Fruit fly (Drosophila melanogaster): ENCODE results near the gene CG15431.

Gene CG15431

DNA sequence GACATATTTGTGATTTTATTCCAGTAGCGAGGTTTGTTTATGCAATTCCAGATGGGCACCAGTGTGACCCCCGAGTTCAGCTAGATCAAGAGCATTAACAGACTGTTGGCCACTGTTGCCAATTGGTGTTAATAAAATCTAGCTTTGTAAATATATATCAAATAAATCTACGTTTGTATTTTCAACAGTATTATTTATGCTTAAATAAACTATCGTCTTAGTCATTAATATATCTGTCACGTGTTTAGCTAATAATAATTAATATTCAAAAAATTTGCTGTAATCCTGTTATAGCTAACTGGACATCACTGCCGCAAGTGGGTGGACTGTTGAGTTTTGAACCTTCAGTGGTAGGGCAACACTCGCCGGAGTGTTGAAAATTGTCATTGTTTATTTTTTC is 18.5 kb upstream of the CG15431 start, which contains the start of the genes mRpL27 and CG15435:
mRpL27 (minus strand) TSS at position 96 of the 400 bp plus-strand sequence.
CG15435 (plus strand) TSS at position 187 of the 400 bp plus-strand sequence.
- no peak for TF ChIP-seq CG9948 (tag; optimal IDR thresholded peaks at IDR 0.05)
- TF ChIP-seq CG15710 (tag; optimal IDR thresholded peaks at IDR 0.05) = peak; percentile 8
- TF ChIP-seq fd96Ca (GFP tag; IDR thresholded peaks at IDR 0.05) = no peak
- TF ChIP-seq CG10348 (GFP tag; IDR thresholded peaks at IDR 0.05) = no peak
- no peak for TF ChIP-seq CG14655 (GFP tag; optimal IDR thresholded peaks at IDR 0.05)
- no peak for TF ChIP-seq CG8159 (tag; optimal IDR thresholded peaks at IDR 0.05)
- no peak for TF ChIP-seq Pif1A (GFP tag; optimal IDR thresholded peaks at IDR 0.05)
- no peak for TF ChIP-seq Snoo (tag; optimal IDR thresholded peaks at IDR 0.05)
- no peak for TF ChIP-seq rn (GFP tag; IDR thresholded peaks at IDR 0.05)
- peak; percentile 22 for TF ChIP-seq EcR (GFP tag; optimal IDR thresholded peaks at IDR 0.05)
- TF ChIP-seq CG8301 (tag; optimal IDR thresholded peaks at IDR 0.05) = no peak
- TF ChIP-seq CG12605 (GFP tag; IDR thresholded peaks at IDR 0.05) = no peak
- no peak for TF ChIP-seq D1 (tag; optimal IDR thresholded peaks at IDR 0.05)
- TF ChIP-seq CG34367 (tag; optimal IDR thresholded peaks at IDR 0.05) = no peak
- TF ChIP-seq gl (tag; optimal IDR thresholded peaks at IDR 0.05) = no peak

DNA sequence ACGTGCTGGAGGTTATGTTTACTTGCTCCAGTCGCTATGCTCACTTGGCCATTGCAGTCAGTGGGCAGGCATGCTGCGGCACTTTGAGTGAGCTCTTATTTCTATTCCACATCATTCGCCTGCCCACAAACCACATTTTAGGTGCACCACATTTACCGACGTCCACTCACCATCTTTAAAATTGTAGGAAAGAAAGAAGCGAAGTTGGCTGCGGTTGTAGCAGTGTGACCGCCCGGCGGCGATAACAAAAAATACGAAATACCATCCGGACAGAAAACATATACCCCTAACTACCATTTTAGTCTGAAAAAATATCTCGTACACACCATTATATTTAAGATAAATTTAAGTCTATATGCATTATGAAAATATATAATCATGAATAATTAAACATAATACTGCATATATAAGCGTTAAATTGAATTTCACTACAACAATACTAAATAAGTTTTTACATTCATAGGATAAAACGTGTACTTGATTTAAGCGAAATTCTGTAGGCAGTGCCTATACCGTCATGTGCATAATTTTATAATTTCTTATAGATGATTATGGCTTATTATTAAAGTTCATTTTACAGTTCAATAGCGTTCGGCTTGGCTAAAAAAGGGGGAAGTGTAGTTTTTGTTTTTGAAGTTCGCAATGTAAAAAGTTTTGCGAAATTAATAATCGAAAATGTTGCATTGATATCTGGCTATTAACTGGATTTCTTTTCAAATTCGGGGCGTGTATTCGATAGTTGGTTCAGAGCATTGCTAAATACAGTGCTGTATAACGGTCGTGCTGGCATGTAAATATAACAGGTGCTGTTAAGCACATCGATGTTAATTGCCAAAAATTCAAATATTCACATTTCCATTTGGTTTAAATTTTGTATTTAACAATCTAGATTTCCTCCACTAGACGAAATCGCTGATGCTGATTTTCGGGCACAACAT is 17.3 kb upstream of the CG15431 start, which contains the start of gene RpL27A:
RpL27A (minus strand) TSS at position 246 of the 938 bp plus-strand sequence.
- TF ChIP-seq CG12605 (GFP tag; IDR thresholded peaks at IDR 0.05) (peak; percentile 67), EcR (GFP tag; optimal IDR thresholded peaks at IDR 0.05) (no peak), CG10348 (GFP tag; IDR thresholded peaks at IDR 0.05) (no peak), CG13204 (GFP tag; optimal IDR thresholded peaks at IDR 0.05) (no peak), CG8301 (tag; optimal IDR thresholded peaks at IDR 0.05) (peak; percentile 5), CG9948 (tag; optimal IDR thresholded peaks at IDR 0.05) (peak; percentile 41), gl (tag; optimal IDR thresholded peaks at IDR 0.05) (no peak), CG17806 (tag; optimal IDR thresholded peaks at IDR 0.05) (no peak), CG4496 (GFP tag; IDR thresholded peaks at IDR 0.05) (peak; percentile 84), CG8159 (tag; optimal IDR thresholded peaks at IDR 0.05) (peak; percentile 44), D1 (tag; optimal IDR thresholded peaks at IDR 0.05) (no peak), rn (GFP tag; IDR thresholded peaks at IDR 0.05) (no peak), fd96Ca (GFP tag; IDR thresholded peaks at IDR 0.05) (peak; percentile 14; the same call in 1 of the 3 replicates), CG15710 (tag; optimal IDR thresholded peaks at IDR 0.05) (peak; percentile 50), Snoo (tag; optimal IDR thresholded peaks at IDR 0.05) (peak; percentile 81), Pif1A (GFP tag; optimal IDR thresholded peaks at IDR 0.05) (no peak), CG14655 (GFP tag; optimal IDR thresholded peaks at IDR 0.05) (no peak), Pif1B (GFP tag; optimal IDR thresholded peaks at IDR 0.05) (no peak), CG32121 (GFP tag; IDR thresholded peaks at IDR 0.05) (peak; percentile 47; the same call in 1 of the 2 replicates), Ets98B (GFP tag; IDR thresholded peaks at IDR 0.05) (peak; percentile 32), CG34367 (tag; optimal IDR thresholded peaks at IDR 0.05) (peak; percentile 65)

DNA sequence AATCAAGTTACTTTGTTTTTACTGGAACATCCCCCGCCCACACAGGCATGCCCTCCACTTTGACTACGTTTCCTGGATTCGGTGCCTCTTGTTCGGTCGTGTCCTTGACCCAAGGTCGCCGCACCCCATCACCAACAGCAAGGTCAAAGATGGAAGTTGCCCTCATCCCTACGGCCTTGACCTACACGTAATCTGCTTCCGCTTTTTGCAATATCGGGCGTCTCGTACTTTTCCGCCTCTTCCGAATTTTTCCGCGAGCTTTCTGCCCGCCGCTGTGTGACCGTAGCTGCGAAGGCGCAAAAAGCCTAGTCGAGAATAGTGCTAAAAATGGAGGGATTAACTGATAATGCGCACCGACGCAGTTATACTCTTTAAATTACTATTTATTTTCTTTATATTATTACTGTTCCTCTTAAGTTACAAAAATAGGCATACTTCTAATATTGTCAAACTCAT is 15.5 kb upstream of the CG15431 start, which contains the start of gene Gs1l:
Gs1l (minus strand) TSS at position 269 of the 456 bp plus-strand sequence.
- TF ChIP-seq CG8159 (tag; optimal IDR thresholded peaks at IDR 0.05) = peak; percentile 26
- TF ChIP-seq fd96Ca (GFP tag; IDR thresholded peaks at IDR 0.05) = no peak
- TF ChIP-seq EcR (GFP tag; optimal IDR thresholded peaks at IDR 0.05) = peak; percentile 71
- peak; percentile 40; the same call in 1 of the 2 replicates for TF ChIP-seq CG32121 (GFP tag; IDR thresholded peaks at IDR 0.05)

DNA sequence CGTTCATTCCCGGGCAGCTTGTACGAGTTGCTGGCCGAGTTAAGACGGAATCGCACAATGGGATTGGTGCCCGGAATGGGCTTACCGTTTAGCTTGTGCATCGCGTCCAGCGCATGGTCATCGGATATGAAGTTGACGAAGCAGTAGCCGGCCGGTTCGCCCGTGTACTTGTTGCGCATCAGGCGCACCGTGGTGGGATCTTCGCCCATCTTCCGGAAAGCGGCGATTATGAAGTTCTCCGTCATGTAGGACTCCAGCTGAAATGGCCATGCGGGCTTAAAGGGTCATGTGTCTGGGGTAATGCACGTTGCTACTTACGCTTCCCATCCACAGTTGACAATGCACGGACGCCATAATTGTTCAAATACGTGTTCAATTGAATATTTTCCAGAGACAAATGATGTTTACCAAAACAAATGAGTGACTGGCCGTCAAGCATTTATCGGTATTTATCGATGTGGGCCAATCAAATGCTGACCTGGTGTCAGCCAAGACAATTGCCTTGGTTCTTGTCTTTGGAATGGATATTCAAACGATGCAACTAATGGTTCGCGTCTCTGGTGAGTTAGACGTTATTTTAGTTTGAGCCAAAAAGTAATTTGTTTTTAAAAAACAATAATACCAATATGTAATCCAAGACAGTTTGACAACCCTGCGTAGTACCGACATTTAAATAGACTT is 13.1 kb upstream of the CG15431 start, which contains the start of the genes Secp43 and ND-B8:
Secp43 (minus strand) TSS at position 445 of the 681 bp plus-strand sequence.
ND-B8 (plus strand) TSS at position 618 of the 681 bp plus-strand sequence.
- TF ChIP-seq CG10348 (GFP tag; IDR thresholded peaks at IDR 0.05) (no peak), CG8301 (tag; optimal IDR thresholded peaks at IDR 0.05) (no peak), gl (tag; optimal IDR thresholded peaks at IDR 0.05) (no peak)

DNA sequence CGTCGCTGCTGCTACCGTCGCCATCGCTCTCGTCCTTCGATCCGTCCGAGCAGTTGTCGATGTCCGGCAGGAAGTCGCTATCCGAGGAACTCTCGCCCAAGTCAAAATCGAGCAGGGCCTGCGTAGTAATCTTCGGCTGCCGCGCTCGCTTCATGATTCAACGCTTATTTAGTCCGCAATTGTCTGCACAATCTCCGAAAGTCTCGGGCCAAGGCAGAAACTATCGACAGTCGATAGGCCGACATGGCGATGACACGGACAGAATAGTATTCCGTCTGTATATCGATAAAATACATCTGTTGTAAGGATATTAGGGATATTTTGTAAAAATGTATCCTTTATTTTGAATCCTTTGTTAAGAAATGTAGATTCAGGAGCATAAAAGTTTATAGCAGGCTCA is 11.7 kb upstream of the CG15431 start, which contains the start of gene CG15439:
CG15439 (minus strand) TSS at position 241 of the 400 bp plus-strand sequence.
- TF ChIP-seq CG32121 (GFP tag; IDR thresholded peaks at IDR 0.05) (no peak), rn (GFP tag; IDR thresholded peaks at IDR 0.05) (no peak), CG13204 (GFP tag; optimal IDR thresholded peaks at IDR 0.05) (no peak)

DNA sequence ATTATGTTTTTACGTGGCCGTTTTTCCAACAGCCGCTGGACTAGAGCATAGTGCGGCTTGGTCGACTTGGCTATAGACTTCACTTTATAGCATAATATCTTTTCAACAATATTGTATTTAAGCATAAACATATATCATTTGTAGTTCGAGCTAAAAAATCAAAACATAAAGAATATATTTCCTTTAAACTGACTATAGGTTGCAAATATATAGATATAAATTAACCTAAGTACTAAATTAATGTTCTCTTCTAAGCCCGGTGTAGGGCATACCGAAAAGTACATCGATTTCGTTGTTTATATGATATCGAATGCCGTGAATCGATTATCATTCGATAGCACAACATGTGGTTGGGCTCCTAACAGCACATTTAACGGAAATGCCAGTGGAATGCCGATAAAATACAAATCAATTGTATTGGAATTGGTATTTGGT is 7.5 kb upstream of the CG15431 start, which contains the start of gene MFS18:
MFS18 (minus strand) TSS at position 54 of the 435 bp plus-strand sequence.
- TF ChIP-seq CG8159 (tag; optimal IDR thresholded peaks at IDR 0.05) = peak; percentile 99
- TF ChIP-seq CG4496 (GFP tag; IDR thresholded peaks at IDR 0.05) = peak; percentile 99
- peak; percentile 81 for TF ChIP-seq CG10348 (GFP tag; IDR thresholded peaks at IDR 0.05)
- TF ChIP-seq CG9948 (tag; optimal IDR thresholded peaks at IDR 0.05) = peak; percentile 98
- peak; percentile 98 for TF ChIP-seq CG12605 (GFP tag; IDR thresholded peaks at IDR 0.05)
- TF ChIP-seq rn (GFP tag; IDR thresholded peaks at IDR 0.05) = peak; percentile 98
- TF ChIP-seq CG34367 (tag; optimal IDR thresholded peaks at IDR 0.05) = peak; percentile 88
- peak; percentile 97 for TF ChIP-seq Snoo (tag; optimal IDR thresholded peaks at IDR 0.05)
- TF ChIP-seq CG8301 (tag; optimal IDR thresholded peaks at IDR 0.05) = peak; percentile 99
- TF ChIP-seq fd96Ca (GFP tag; IDR thresholded peaks at IDR 0.05) = peak; percentile 97
- peak; percentile 90 for TF ChIP-seq CG15710 (tag; optimal IDR thresholded peaks at IDR 0.05)
- TF ChIP-seq CG14655 (GFP tag; optimal IDR thresholded peaks at IDR 0.05) = peak; percentile 99
- TF ChIP-seq gl (tag; optimal IDR thresholded peaks at IDR 0.05) = peak; percentile 96
- TF ChIP-seq CG17806 (tag; optimal IDR thresholded peaks at IDR 0.05) = peak; percentile 100
- peak; percentile 96 for TF ChIP-seq Pif1B (GFP tag; optimal IDR thresholded peaks at IDR 0.05)
- peak; percentile 99 for TF ChIP-seq CG32121 (GFP tag; IDR thresholded peaks at IDR 0.05)
- no peak for TF ChIP-seq Pif1A (GFP tag; optimal IDR thresholded peaks at IDR 0.05)
- peak; percentile 30 for TF ChIP-seq EcR (GFP tag; optimal IDR thresholded peaks at IDR 0.05)
- TF ChIP-seq D1 (tag; optimal IDR thresholded peaks at IDR 0.05) = peak; percentile 99
- no peak for TF ChIP-seq CG13204 (GFP tag; optimal IDR thresholded peaks at IDR 0.05)
- TF ChIP-seq Ets98B (GFP tag; IDR thresholded peaks at IDR 0.05) = peak; percentile 99
